Worm (Caenorhabditis elegans): Measurements from ENCODE around the gene B0507.1.
"Not testable (repeated sequence)": the region's sequence is repeated elsewhere in the genome, so short reads cannot be mapped to it uniquely, and the experiment has no call there.

B0507.1 gene

ce11 chrV:8800978-8801559, 24.7 kb downstream of the B0507.1 start, which contains the start of gene magu-2:
magu-2 (minus strand) TSS chrV:8801028.
- TF ChIP-seq unc-39 (tag; optimal IDR thresholded peaks at IDR 0.05) (no peak), elt-1 (tag; optimal IDR thresholded peaks at IDR 0.05; ENCODE audit: borderline replicate concordance, insufficient read depth) (no peak), hlh-1 (tag; optimal IDR thresholded peaks at IDR 0.05) (no peak), flh-1 (GFP tag; optimal IDR thresholded peaks at IDR 0.05) (no peak), snpc-4 (tag; optimal IDR thresholded peaks at IDR 0.05) (no peak)

ce11 chrV:8802252-8802651, 25.9 kb downstream of the B0507.1 start:
- TF ChIP-seq lin-32 (GFP tag; optimal IDR thresholded peaks at IDR 0.05) (no peak), sptf-1 (tag; optimal IDR thresholded peaks at IDR 0.05) (no peak), snpc-4 (tag; optimal IDR thresholded peaks at IDR 0.05) (no peak), ces-1 (GFP tag; optimal IDR thresholded peaks at IDR 0.05) (no peak), elt-1 (tag; optimal IDR thresholded peaks at IDR 0.05; ENCODE audit: borderline replicate concordance, insufficient read depth) (no peak), lin-13 (tag; optimal IDR thresholded peaks at IDR 0.05) (no peak), tbx-8 (GFP tag; optimal IDR thresholded peaks at IDR 0.05) (no peak), pha-4 (tag; optimal IDR thresholded peaks at IDR 0.05) (no peak), hlh-1 (tag; optimal IDR thresholded peaks at IDR 0.05) (peak; percentile 30), blmp-1 (tag; optimal IDR thresholded peaks at IDR 0.05) (no peak), ceh-43 (GFP tag; optimal IDR thresholded peaks at IDR 0.05) (no peak), nhr-237 (tag; optimal IDR thresholded peaks at IDR 0.05) (no peak), unc-39 (tag; optimal IDR thresholded peaks at IDR 0.05) (no peak), unc-62 (GFP tag; optimal IDR thresholded peaks at IDR 0.05) (peak; percentile 27), ham-2 (GFP tag; optimal IDR thresholded peaks at IDR 0.05) (no peak), sem-2 (GFP tag; optimal IDR thresholded peaks at IDR 0.05) (no peak), nhr-2 (tag; optimal IDR thresholded peaks at IDR 0.05) (no peak), unc-120 (tag; optimal IDR thresholded peaks at IDR 0.05; ENCODE audit: poor library complexity, severe bottlenecking) (peak; percentile 67), cnd-1 (tag; optimal IDR thresholded peaks at IDR 0.05) (no peak)

ce11 chrV:8805047-8805446, 28.7 kb downstream of the B0507.1 start:
- TF ChIP-seq pha-4 (tag; optimal IDR thresholded peaks at IDR 0.05) = no peak
- peak; percentile 95 for TF ChIP-seq ces-1 (GFP tag; optimal IDR thresholded peaks at IDR 0.05)

- not testable (repeated sequence) for TF ChIP-seq cnd-1 (tag; optimal IDR thresholded peaks at IDR 0.05); sem-2 (GFP tag; optimal IDR thresholded peaks at IDR 0.05); blmp-1 (tag; optimal IDR thresholded peaks at IDR 0.05)
Observed at ce11 chrV:8819855-8820254, 43.5 kb downstream of the B0507.1 start, which contains the start of gene rpm-1. rpm-1 (minus strand) TSS chrV:8819955.
